Worm (Caenorhabditis elegans) whole organism, midembryonic: Measurements from ENCODE around the gene F42A8.1.

ENCODE experiments used
- T22C8.4 ChIP-seq: fragments of 200-800 bp; sonication (Bioruptor generic); IDR thresholded peaks from 2 replicates; pipeline ENCODE4 v1.3.6; 2022; ENCODE audit warnings: missing genetic modification characterization, missing compliant biosample characterization
- cog-1 ChIP-seq: sonication (generic microtip); optimal IDR thresholded peaks from 2 replicates; lab custom pipeline; 2016; ENCODE audit warnings: missing genetic modification characterization, missing compliant biosample characterization
- flt-1 ChIP-seq: fragments of 200-800 bp; sonication (Bioruptor generic); IDR thresholded peaks from 2 replicates; pipeline ENCODE4 v1.3.6; 2022; ENCODE audit warnings: missing genetic modification characterization, missing compliant biosample characterization
- klf-2 ChIP-seq: fragments of 200-800 bp; sonication (Bioruptor generic); conservative IDR thresholded peaks from 2 replicates; pipeline ENCODE4 v1.3.6; 2022; ENCODE audit warnings: missing genetic modification reagents, missing genetic modification characterization, missing compliant biosample characterization
- med-1 ChIP-seq: sonication (generic microtip); optimal IDR thresholded peaks from 2 replicates; lab custom pipeline; 2017; ENCODE audit warnings: missing genetic modification characterization, mild to moderate bottlenecking, missing compliant biosample characterization, antibody characterized with exemption, missing genetic modification reagents; ENCODE audit not compliant: insufficient read depth
- ref-1 ChIP-seq: fragments of 200-800 bp; sonication (Bioruptor generic); conservative IDR thresholded peaks from 2 replicates; pipeline ENCODE4 v1.3.6; 2022; ENCODE audit warnings: missing genetic modification reagents, missing genetic modification characterization, missing compliant biosample characterization
- tab-1 ChIP-seq: fragments of 200-800 bp; sonication (Bioruptor generic); IDR thresholded peaks from 2 replicates; pipeline ENCODE4 v1.3.6; 2022; ENCODE audit warnings: missing genetic modification characterization, missing compliant biosample characterization
- ztf-23 ChIP-seq: fragments of 200-800 bp; sonication (Bioruptor generic); IDR thresholded peaks from 2 replicates; pipeline ENCODE4 v1.3.6; 2022; ENCODE audit warnings: missing genetic modification reagents, missing genetic modification characterization, missing compliant biosample characterization
- ztf-29 ChIP-seq: fragments of 200-800 bp; sonication (Bioruptor generic); IDR thresholded peaks from 2 replicates; pipeline ENCODE4 v1.3.6; 2022; ENCODE audit warnings: missing genetic modification reagents, missing genetic modification characterization, missing compliant biosample characterization

The F42A8.1 gene

DNA sequence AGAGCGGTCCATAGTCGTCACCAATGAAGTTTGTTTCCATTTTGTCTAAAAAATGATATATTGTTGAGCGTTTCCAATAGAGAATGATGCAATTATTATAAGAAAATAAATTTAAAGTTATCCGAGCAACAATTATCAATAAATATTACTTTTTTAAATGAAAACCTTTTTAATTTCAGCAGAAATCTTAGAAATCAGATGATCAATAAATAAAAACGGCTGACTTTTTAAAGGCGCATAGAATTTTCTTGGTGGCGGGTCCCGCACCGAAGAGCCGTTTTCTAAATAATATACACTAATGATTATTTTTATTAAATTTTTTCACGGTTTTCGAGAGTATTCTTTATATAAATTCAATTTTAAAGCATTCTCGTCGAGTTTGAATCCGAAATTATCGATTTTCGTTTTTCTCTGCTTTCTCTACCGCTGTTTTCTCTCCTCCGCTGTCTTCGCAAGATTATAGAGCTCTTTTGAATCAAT, 23.5 kb downstream of the F42A8.1 start, which contains the start of gene rab-39:
TSS of gene rab-39 (minus strand) at position 51 of the 480 bp plus-strand sequence.
- TF ChIP-seq ztf-29 (GFP tag; lab: Robert Waterston, UW) = no peak
- no peak for TF ChIP-seq med-1 (GFP tag; lab: Kevin White, UChicago)

DNA sequence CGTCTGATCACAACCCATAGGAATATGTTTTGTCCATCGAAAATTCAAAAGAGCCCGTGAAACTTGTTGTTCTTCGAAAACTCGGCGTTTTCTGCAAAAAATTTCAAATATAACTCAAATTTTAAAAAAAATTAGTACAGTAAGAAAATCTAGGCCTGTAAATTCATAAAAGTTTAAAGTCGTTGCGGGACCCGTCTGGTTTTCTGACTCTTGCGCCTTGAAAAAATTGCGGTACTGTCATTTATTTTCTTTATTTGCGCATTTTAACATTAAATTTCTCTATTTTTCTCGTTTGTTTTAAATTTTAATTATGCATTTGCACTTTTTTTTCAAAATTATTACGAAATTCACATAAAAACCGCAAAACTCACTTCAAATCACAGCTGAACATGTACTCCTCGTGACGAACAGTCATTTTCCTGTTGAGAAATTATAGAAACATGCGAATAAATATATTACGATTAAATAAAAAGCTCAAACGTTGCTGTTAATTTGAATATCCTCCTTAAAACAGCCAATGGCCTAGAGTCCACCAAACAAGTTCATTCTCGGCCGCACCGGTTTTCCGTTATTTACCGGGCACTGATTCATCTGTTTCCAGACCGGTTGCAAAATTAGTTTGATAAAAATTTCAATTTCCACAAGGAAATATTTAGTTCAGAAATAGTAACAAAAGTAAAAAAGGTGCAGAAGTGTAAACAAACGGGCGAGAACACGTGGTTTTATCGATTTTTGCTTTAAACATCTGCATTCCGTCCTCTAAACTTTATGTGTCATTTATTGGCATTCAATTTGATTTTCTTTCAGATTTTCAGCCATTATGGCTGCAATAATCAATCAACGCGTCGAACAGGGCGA, 27.1 kb downstream of the F42A8.1 start, which contains the start of the genes csa-1 and wdfy-2:
TSS of gene csa-1 (minus strand) at position 669 of the 858 bp plus-strand sequence.
TSS of gene wdfy-2 (plus strand) at position 808 of the 858 bp plus-strand sequence.
- no peak for TF ChIP-seq med-1 (GFP tag; lab: Kevin White, UChicago)
- no peak for TF ChIP-seq ztf-23 (GFP tag; lab: Robert Waterston, UW)
- no peak for TF ChIP-seq T22C8.4 (GFP tag; lab: Robert Waterston, UW)
- no peak for TF ChIP-seq cog-1 (tag; lab: Kevin White, UChicago)
- TF ChIP-seq ztf-29 (GFP tag; lab: Robert Waterston, UW) = no peak
- no peak for TF ChIP-seq ref-1 (GFP tag; lab: Robert Waterston, UW)
- TF ChIP-seq flt-1 (GFP tag; lab: Robert Waterston, UW) = no peak
- TF ChIP-seq klf-2 = no peak
- no peak for TF ChIP-seq tab-1

DNA sequence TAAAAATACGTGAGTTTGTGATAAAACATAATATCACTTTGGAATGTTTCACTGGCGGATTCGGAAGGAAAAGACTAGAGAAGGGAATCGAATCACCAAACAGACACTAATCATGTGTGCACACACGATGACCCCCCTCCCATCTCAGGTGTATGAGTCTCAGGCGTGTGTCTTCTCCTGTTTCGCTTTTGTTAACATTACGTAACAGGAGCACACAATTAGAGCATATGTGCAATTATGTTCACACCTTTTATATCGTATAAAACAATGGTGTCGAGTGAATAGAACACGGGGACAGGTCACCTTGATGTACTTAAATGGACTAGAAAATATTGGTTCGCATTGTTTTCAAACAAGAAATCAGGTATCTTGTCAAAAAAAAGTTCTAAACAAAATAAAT, 29.6 kb downstream of the F42A8.1 start:
- TF ChIP-seq tab-1 = no peak
- no peak for TF ChIP-seq cog-1 (tag; lab: Kevin White, UChicago)
- no peak for TF ChIP-seq klf-2
- no peak for TF ChIP-seq T22C8.4 (GFP tag; lab: Robert Waterston, UW)
- TF ChIP-seq ref-1 (GFP tag; lab: Robert Waterston, UW) = no peak
- TF ChIP-seq med-1 (GFP tag; lab: Kevin White, UChicago) = no peak
- no peak for TF ChIP-seq ztf-29 (GFP tag; lab: Robert Waterston, UW)

DNA sequence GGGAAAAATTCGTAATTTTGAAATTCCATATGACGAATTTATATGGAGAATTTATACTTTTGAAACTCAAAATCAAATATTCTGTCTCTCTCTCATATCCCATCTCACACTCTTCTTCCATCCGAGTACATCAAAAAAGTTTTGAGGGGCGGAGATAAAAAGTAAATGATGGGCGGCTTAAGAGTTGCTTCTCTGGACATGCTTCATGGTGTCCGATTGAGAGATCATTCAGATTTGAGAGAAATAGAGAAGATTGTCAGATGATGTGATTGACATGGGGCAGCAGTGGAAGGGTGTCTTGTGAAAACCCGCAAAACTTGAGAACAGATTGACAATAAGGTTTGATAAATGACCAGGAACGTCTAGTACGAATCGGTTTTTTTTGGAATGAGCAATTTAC, 30.7 kb downstream of the F42A8.1 start:
- TF ChIP-seq ref-1 (GFP tag; lab: Robert Waterston, UW) (no peak), klf-2 (no peak), cog-1 (tag; lab: Kevin White, UChicago) (no peak), flt-1 (GFP tag; lab: Robert Waterston, UW) (no peak), med-1 (GFP tag; lab: Kevin White, UChicago) (no peak), ztf-23 (GFP tag; lab: Robert Waterston, UW) (no peak), T22C8.4 (GFP tag; lab: Robert Waterston, UW) (no peak), tab-1 (no peak)

DNA sequence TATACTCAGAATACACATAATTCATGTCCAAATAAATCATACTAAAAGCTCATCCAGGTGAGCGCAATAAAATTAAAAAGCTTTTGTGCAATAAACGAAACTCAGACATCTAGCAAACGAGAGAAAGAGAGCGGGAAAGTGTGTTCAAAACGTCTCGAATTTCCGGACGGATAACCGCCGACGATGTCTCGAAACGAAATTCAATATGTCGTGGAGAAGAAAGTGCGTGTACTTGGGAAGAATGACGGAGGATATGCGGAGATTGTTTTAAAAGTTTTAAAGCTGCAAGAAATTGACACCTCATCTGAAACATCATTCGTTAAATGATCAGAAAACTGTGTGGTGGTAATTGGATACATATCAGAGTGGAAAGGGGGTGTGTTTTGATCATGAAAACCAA, 31.7 kb downstream of the F42A8.1 start:
- no peak for TF ChIP-seq klf-2
- no peak for TF ChIP-seq T22C8.4 (GFP tag; lab: Robert Waterston, UW)
- no peak for TF ChIP-seq ztf-23 (GFP tag; lab: Robert Waterston, UW)
- TF ChIP-seq cog-1 (tag; lab: Kevin White, UChicago) = no peak
- TF ChIP-seq med-1 (GFP tag; lab: Kevin White, UChicago) = no peak
- no peak for TF ChIP-seq ref-1 (GFP tag; lab: Robert Waterston, UW)
- no peak for TF ChIP-seq flt-1 (GFP tag; lab: Robert Waterston, UW)
- no peak for TF ChIP-seq tab-1
- no peak for TF ChIP-seq ztf-29 (GFP tag; lab: Robert Waterston, UW)

DNA sequence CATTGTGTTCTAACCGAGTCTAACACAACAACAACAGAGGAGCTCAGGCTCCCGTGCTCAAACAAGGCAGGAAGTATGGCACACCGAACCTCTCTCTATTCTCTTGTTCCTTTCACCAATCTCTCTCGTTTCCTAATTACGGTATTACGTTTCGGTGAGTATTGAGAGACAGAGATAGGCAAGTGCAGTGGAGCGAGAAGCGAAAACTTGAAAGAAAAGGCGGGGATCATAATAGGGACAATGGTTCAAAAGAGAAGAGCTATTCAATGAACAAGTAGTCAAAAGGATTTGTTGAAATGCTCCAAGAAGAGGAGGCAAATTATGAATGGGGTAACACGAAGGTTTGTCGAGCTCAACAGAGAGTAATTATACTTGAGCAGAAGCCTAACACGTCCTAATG, 33.1 kb downstream of the F42A8.1 start:
- TF ChIP-seq klf-2 = no peak

DNA sequence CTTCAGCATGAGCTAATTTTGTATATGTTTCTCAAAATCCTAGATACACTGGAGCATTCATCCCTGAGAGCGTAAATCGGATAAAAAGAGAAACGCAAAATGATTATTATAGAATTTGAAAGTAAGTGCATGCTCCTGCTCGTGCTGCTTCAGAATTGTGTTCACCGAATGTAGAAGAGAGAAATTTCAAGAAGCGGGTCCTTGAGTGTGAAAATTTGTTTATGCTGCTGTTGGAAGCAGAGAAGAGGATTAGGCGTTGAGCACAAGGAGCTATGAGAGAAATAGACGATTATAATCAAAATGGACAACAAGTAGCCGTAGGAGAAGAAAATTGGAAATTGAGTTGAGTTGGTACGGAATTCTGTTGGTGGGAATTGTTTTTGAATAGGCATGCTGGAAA, 34.7 kb downstream of the F42A8.1 start:
- TF ChIP-seq cog-1 (tag; lab: Kevin White, UChicago) (no peak), ref-1 (GFP tag; lab: Robert Waterston, UW) (no peak), T22C8.4 (GFP tag; lab: Robert Waterston, UW) (no peak), ztf-29 (GFP tag; lab: Robert Waterston, UW) (no peak), med-1 (GFP tag; lab: Kevin White, UChicago) (no peak), ztf-23 (GFP tag; lab: Robert Waterston, UW) (no peak), tab-1 (no peak), flt-1 (GFP tag; lab: Robert Waterston, UW) (no peak), klf-2 (no peak)

DNA sequence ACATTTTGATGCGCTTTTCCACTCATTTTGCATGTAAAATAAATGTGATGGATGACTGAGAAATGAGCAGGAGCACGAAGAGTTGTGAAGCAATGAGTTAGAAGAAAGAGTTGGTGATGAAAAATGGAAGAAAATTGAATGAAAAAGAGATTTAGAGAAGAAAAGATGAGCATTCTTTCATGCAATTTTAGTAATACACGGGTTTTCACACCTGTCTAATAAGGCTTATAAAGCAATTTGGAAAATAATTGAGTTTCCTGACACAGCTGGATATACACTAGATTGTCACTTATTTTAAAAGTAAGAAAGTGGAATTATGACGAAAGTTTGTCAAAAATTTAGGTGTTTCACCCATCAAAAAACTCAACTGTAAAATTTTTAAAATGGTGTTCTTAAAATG, 35.6 kb downstream of the F42A8.1 start:
- no peak for TF ChIP-seq ztf-23 (GFP tag; lab: Robert Waterston, UW)
- TF ChIP-seq T22C8.4 (GFP tag; lab: Robert Waterston, UW) = no peak
- no peak for TF ChIP-seq tab-1
- TF ChIP-seq med-1 (GFP tag; lab: Kevin White, UChicago) = no peak

DNA sequence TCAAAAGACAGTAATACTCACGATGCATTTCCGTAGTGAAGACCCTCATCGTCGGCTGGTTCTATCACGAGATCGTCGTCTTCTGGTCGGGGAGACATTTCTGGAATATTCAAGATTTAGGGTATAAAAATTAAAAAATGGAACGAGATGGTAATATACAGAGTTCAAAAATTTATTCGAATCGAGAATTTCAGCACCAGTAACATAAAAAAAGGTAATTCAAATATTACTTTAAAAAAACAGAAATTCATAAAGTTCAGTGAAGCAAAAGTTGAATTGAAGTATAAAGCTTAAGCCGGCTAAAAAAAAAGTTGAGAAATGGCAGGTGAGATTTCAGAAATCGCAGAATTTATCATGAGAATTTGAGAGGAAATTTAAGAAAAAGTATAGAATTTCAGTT, 36.2 kb downstream of the F42A8.1 start, which contains the start of gene cam-1:
TSS of gene cam-1 (minus strand) at position 101 of the 400 bp plus-strand sequence.
- TF ChIP-seq ztf-29 (GFP tag; lab: Robert Waterston, UW) = no peak
- TF ChIP-seq klf-2 = no peak
- TF ChIP-seq ref-1 (GFP tag; lab: Robert Waterston, UW) = no peak
- no peak for TF ChIP-seq flt-1 (GFP tag; lab: Robert Waterston, UW)
- no peak for TF ChIP-seq cog-1 (tag; lab: Kevin White, UChicago)
- TF ChIP-seq ztf-23 (GFP tag; lab: Robert Waterston, UW) = no peak
- TF ChIP-seq T22C8.4 (GFP tag; lab: Robert Waterston, UW) = no peak
- no peak for TF ChIP-seq med-1 (GFP tag; lab: Kevin White, UChicago)
- no peak for TF ChIP-seq tab-1
